Worm (Caenorhabditis elegans): ENCODE data around the gene wdr-46.

Gene wdr-46

DNA sequence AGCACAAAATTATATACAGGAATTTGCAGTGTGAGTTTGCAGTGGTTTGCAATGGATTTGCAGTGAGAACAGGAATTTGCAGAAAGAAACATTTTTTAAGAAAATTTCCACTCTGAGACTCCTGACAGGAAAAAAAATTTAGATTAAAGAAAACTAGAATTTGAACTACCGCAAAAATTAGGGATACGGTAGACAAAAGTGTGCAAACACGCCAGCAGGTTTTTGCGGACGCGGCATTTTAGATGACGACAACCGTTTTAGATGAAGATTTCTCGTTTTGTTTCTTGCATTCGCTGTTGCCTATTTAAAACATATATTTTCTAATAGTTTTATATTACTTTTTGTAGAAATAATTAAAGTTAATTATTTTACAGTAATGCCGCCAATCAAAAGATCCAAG lies at the start of gene wdr-46 (continued):
- no peak for TF ChIP-seq daf-16 (GFP tag; optimal IDR thresholded peaks at IDR 0.05)
- peak; percentile 27 for TF ChIP-seq daf-16 (tag; optimal IDR thresholded peaks at IDR 0.05)
- TF ChIP-seq spr-1 (tag; optimal IDR thresholded peaks at IDR 0.05), result peak; percentile 40
- peak; percentile 74 for TF ChIP-seq hmg-1.1 (GFP tag; IDR thresholded peaks at IDR 0.05)
- 0 out of 2 replicates have a peak, but pooled peaks have one; percentile 9 for TF ChIP-seq tra-1 (GFP tag; IDR thresholded peaks at IDR 0.05)
- peak; percentile 54 for TF ChIP-seq dmd-6 (GFP tag; IDR thresholded peaks at IDR 0.05)
- peak; percentile 20 for TF ChIP-seq jun-1 (tag; optimal IDR thresholded peaks at IDR 0.05)
- TF ChIP-seq lin-39 (tag; optimal IDR thresholded peaks at IDR 0.05), result no peak
- TF ChIP-seq nhr-25 (tag; optimal IDR thresholded peaks at IDR 0.05; ENCODE audit: borderline replicate concordance, insufficient read depth), result peak; percentile 15
- TF ChIP-seq ceh-28 (tag; optimal IDR thresholded peaks at IDR 0.05), result no peak
- TF ChIP-seq nhr-42 (GFP tag; IDR thresholded peaks at IDR 0.05), result no peak
- peak; percentile 98 to 100 for TF ChIP-seq lsy-2 (tag; optimal IDR thresholded peaks at IDR 0.05)
- TF ChIP-seq F10B5.3 (tag; optimal IDR thresholded peaks at IDR 0.05), result no peak
- no peak for TF ChIP-seq lir-3 (tag; optimal IDR thresholded peaks at IDR 0.05)
- TF ChIP-seq R02D3.7 (tag; optimal IDR thresholded peaks at IDR 0.05), result no peak
- TF ChIP-seq aha-1 (tag), result peak; percentile 93
- TF ChIP-seq daf-8 (GFP tag; IDR thresholded peaks at IDR 0.05), result no peak
- TF ChIP-seq lim-7 (GFP tag; IDR thresholded peaks at IDR 0.05), result no peak
- no peak for TF ChIP-seq nhr-48 (tag; optimal IDR thresholded peaks at IDR 0.05)
- no peak for TF ChIP-seq zip-11 (GFP tag; IDR thresholded peaks at IDR 0.05)
- peak; percentile 39 for TF ChIP-seq ama-1 (optimal IDR thresholded peaks at IDR 0.05)
- no peak for TF ChIP-seq Y75B8A.6 (GFP tag; IDR thresholded peaks at IDR 0.05)
- TF ChIP-seq lin-15B (tag; optimal IDR thresholded peaks at IDR 0.05), result no peak
- peak; percentile 30 for TF ChIP-seq zip-2 (tag; optimal IDR thresholded peaks at IDR 0.05)
- no peak for TF ChIP-seq mxl-3 (GFP tag; optimal IDR thresholded peaks at IDR 0.05)
- TF ChIP-seq nhr-76 (tag; optimal IDR thresholded peaks at IDR 0.05), result no peak
- TF ChIP-seq set-16 (GFP tag; IDR thresholded peaks at IDR 0.05), result no peak
- TF ChIP-seq ceh-32 (tag; optimal IDR thresholded peaks at IDR 0.05; ENCODE audit: poor library complexity), result no peak
- TF ChIP-seq nhr-6 (tag; optimal IDR thresholded peaks at IDR 0.05), result peak; percentile 47
- TF ChIP-seq nhr-28 (tag; optimal IDR thresholded peaks at IDR 0.05), result peak; percentile 50
- no peak for TF ChIP-seq fos-1 (tag; optimal IDR thresholded peaks at IDR 0.05)
- peak; percentile 6 for TF ChIP-seq Y5F2A.4 (GFP tag; optimal IDR thresholded peaks at IDR 0.05)
- 0 out of 2 replicates have a peak, but pooled peaks have one; percentile 21 for TF ChIP-seq Y48G9A.11 (GFP tag; IDR thresholded peaks at IDR 0.05)
- no peak for TF ChIP-seq ZK337.2 (GFP tag; IDR thresholded peaks at IDR 0.05)
- TF ChIP-seq saeg-2 (GFP tag; IDR thresholded peaks at IDR 0.05), result no peak
- TF ChIP-seq skn-1 (tag; optimal IDR thresholded peaks at IDR 0.05), result no peak
- no peak for TF ChIP-seq zag-1 (tag; optimal IDR thresholded peaks at IDR 0.05)
- TF ChIP-seq nhr-237 (tag; optimal IDR thresholded peaks at IDR 0.05), result no peak
- peak; percentile 82 for TF ChIP-seq hlh-30 (tag; optimal IDR thresholded peaks at IDR 0.05; ENCODE audit: insufficient read depth)
- no peak for TF ChIP-seq mdt-29 (GFP tag; IDR thresholded peaks at IDR 0.05)
- no peak for TF ChIP-seq mdl-1 (tag; optimal IDR thresholded peaks at IDR 0.05)
- TF ChIP-seq egl-27 (tag; optimal IDR thresholded peaks at IDR 0.05), result no peak
- no peak for TF ChIP-seq unc-130 (GFP tag; optimal IDR thresholded peaks at IDR 0.05)
- TF ChIP-seq F44E2.7 (GFP tag; IDR thresholded peaks at IDR 0.05), result no peak
- 0 out of 2 replicates have a peak, but pooled peaks have one; percentile 7 for TF ChIP-seq ctbp-1 (GFP tag; IDR thresholded peaks at IDR 0.05)
